Worm (Caenorhabditis elegans): ENCODE measurements around the gene lam-2.

Gene lam-2

ce11 chrX:7151976-7152528 is 1.0 kb upstream of the lam-2 start:
- no peak for TF ChIP-seq unc-62 (GFP tag; optimal IDR thresholded peaks at IDR 0.05)

ce11 chrX:7149670-7150069 is 1.4 kb downstream of the lam-2 start:
- TF ChIP-seq unc-62 (GFP tag; optimal IDR thresholded peaks at IDR 0.05): no peak

ce11 chrX:7143515-7143914 is 7.5 kb downstream of the lam-2 start, which contains the start of gene alh-10:
Gene alh-10 (minus strand): TSS chrX:7143641.
- TF ChIP-seq unc-62 (GFP tag; optimal IDR thresholded peaks at IDR 0.05): no peak

DNA sequence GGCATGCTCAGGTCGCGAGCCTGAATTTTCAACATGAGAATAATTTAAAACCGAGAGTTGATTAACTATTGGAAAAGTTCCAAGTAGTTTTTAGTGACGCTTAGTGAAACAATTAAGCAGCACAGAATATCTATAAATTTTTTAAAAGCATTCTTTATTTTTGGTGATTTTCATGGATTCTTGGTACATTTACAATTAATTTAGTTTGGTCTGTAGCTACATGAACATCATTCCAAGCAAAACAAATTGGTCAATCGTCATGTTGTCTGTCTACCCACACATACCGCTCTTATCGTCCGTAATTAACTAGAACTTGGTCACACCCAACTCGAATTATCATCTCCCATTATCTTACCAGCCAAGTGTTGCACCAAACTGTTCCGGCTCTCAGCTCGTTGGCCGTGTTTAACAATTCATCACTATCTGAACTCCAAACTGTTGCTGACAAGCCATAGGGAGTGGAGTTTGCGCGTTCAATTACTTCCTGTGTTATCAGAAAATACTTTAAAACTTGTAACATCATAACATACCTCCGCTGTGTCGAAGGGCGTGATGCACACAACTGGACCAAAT is 10.3 kb downstream of the lam-2 start:
- TF ChIP-seq unc-62 (GFP tag; optimal IDR thresholded peaks at IDR 0.05): no peak

ce11 chrX:7139614-7140013 is 11.4 kb downstream of the lam-2 start, which contains the start of gene clec-86:
Gene clec-86 (plus strand): TSS chrX:7139875.
- no peak for TF ChIP-seq unc-62 (GFP tag; optimal IDR thresholded peaks at IDR 0.05)

DNA sequence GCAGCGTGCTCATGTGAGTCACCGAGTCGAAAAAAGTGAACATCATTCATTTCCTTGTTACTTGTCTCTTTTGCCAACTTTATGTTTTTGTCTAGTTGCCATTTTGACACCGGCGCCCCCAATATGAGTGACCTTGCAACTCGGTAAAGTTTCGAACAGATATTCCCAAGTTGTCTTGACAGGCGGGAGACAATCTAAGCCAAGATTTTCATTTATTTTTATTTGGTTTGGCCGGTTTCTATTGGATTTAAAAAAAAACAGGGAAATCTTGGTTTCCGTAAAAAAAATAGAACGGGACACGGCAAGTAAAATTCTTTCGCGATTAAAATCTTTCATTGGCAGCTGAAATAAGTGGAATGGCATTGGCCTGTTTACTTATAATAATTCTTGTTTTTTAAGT is 19.8 kb downstream of the lam-2 start:
- no peak for TF ChIP-seq unc-62 (GFP tag; optimal IDR thresholded peaks at IDR 0.05)

DNA sequence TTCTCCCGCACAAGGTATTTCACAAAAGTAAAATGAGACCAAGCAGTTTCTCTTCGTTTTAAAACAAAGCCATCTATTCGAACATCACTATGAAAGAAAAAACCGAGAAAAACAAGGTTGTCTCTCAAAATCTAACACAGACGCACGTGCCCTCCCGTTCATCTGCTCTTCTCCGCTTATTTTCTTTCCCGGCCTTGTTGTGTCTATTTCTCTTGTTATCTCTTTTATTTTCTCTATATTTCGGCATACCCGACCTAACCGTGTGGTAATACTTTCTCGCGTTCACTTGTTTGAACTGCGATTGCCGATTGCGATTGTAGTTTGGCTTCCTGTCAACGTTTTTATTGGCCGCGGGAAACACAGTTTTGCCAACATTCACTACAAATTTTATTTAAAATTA is 21.6 kb downstream of the lam-2 start:
- no peak for TF ChIP-seq unc-62 (GFP tag; optimal IDR thresholded peaks at IDR 0.05)

DNA sequence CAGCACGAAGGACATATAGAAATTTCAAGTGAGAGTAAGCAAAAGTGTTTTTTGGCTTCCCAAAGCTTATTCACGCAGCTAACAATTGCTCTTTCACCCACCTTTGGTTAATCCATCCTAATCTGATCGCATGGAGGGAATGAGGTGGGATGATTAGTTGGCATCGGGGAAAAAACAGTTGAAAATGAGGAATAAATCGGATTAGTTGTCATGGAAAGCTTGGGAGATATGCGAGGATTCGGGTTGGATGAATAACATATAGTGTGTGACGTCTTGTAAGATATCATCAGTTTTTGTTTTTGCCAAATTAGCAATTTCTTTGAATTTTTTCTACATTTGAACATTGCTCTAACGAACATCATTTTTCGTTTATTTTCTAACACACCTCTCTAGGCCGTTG is 22.4 kb downstream of the lam-2 start:
- TF ChIP-seq unc-62 (GFP tag; optimal IDR thresholded peaks at IDR 0.05): no peak

DNA sequence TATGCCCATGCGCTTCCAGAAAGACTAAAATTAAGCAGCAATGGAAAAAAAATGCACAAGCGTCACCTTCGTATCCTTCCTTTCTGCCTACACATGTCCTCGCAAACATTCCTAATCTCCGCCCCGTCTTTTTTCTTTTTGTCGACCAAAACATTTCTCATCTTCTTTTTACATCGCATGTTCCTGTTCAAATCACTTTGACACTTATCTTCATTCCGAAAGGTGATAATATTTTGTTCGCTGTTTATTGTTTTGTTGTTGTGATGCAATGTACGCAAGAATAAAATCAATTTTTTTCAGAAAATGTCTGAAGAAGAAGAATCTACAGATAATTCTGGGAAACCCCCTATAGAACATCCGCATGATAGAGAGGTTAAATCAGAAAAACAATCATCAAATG is 24.7 kb downstream of the lam-2 start, which contains the start of gene ist-1:
ist-1 (plus strand) TSS at position 301 of the 400 bp plus-strand sequence.
- TF ChIP-seq unc-62 (GFP tag; optimal IDR thresholded peaks at IDR 0.05): no peak

DNA sequence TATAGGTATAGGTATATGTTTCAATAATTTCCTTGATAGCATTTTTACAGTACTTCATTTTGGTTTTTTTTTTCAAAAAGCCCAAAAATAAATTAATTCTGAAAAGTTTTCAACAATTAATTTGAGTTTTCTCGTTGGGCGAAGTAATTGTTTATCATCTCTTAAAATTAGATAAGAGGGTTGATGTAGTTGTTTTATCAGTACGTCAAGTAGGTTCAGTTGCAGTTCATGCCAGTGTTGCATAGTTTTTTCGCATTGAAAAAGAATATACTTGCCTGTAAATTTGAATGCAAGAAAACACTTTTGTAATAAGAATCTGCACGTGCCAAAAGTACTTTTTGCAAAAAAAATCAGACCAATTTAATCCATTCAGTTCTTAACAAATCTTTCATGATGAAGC is 25.9 kb downstream of the lam-2 start:
- no peak for TF ChIP-seq unc-62 (GFP tag; optimal IDR thresholded peaks at IDR 0.05)

ce11 chrX:7124044-7124443 is 27.0 kb downstream of the lam-2 start:
- TF ChIP-seq unc-62 (GFP tag; optimal IDR thresholded peaks at IDR 0.05): no peak

DNA sequence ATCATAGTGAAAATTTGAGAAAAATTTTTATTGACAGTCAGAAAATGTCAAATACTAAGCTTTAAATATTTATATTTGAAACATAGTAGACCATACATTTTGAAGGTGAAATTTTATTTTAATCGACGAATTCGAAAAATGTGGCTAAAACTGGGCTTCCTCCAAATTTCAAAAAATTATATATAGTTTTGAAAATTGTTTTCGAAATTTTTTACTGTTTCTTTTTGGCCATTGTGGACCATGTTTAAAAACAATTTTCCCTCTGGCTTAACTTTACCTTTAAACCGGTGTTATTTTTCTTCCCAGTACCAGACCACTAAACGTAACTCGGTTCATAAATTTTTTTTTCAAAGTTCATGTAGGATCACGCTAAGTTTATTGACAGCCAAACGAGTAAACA is 28.4 kb downstream of the lam-2 start:
- TF ChIP-seq unc-62 (GFP tag; optimal IDR thresholded peaks at IDR 0.05): no peak

ce11 chrX:7116896-7117295 is 34.1 kb downstream of the lam-2 start, which contains the start of gene hen-1:
Gene hen-1 (minus strand): TSS chrX:7116996.
- TF ChIP-seq unc-62 (GFP tag; optimal IDR thresholded peaks at IDR 0.05): no peak

- TF ChIP-seq unc-62 (GFP tag; optimal IDR thresholded peaks at IDR 0.05): no peak
Measured at ce11 chrX:7112589-7112988, 38.5 kb downstream of the lam-2 start, which contains the start of gene C36B7.1. Gene C36B7.1 (plus strand): TSS chrX:7112889.

DNA sequence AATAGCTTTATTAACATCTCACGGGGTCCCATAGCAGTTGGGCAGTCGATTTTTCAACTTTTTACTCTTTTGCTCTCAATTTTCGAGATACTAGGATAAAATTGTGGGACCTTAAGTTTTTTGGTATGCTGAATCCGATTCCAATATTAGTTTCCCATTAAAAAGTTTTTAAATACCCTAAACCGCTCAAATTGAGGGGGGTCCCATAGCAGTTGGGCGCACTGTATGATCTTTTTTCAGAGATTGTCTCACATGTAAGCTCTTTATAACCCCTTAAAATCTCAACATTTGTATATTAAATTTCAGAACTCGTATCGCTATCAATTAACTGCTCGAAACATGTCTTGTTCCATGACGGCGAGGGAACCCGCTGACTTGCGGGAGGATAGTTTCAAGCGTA is 44.9 kb downstream of the lam-2 start, which contains the start of gene C36B7.2:
C36B7.2 (plus strand) TSS at position 301 of the 400 bp plus-strand sequence.
- TF ChIP-seq unc-62 (GFP tag; optimal IDR thresholded peaks at IDR 0.05): no peak

ce11 chrX:7101477-7101876 is 49.6 kb downstream of the lam-2 start, which contains the start of gene C36B7.3:
Gene C36B7.3 (plus strand): TSS chrX:7101777.
- no peak for TF ChIP-seq unc-62 (GFP tag; optimal IDR thresholded peaks at IDR 0.05)

- no peak for TF ChIP-seq unc-62 (GFP tag; optimal IDR thresholded peaks at IDR 0.05)
Measured at ce11 chrX:7100290-7100689, 50.7 kb downstream of the lam-2 start, which contains the start of gene C36B7.6. Gene C36B7.6 (minus strand): TSS chrX:7100338.

Measured in whole organism, dauer.